Worm (Caenorhabditis elegans) whole organism, young adult: ENCODE data around the gene sru-42.

Experiments
- B0019.2 ChIP-seq: fragments of 200-800 bp; sonication (Bioruptor generic); conservative IDR thresholded peaks from 2 replicates; pipeline ENCODE4 v1.3.6; 2022; ENCODE audit warnings: missing genetic modification reagents, missing genetic modification characterization, missing compliant biosample characterization
- B0336.3 ChIP-seq: fragments of 200-800 bp; sonication (Bioruptor generic); IDR thresholded peaks from 2 replicates; pipeline ENCODE4 v1.3.6; 2022; ENCODE audit warnings: missing genetic modification characterization, missing compliant biosample characterization
- F22D6.2 ChIP-seq: sonication (generic microtip); optimal IDR thresholded peaks from 2 replicates; lab custom pipeline; 2016; ENCODE audit warnings: mild to moderate bottlenecking, missing genetic modification characterization, missing compliant biosample characterization
- F49E8.2 ChIP-seq: sonication (generic microtip); optimal IDR thresholded peaks from 3 replicates; lab custom pipeline; 2017; ENCODE audit warnings: missing genetic modification characterization, mild to moderate bottlenecking, missing compliant biosample characterization, antibody characterized with exemption, moderate library complexity; ENCODE audit not compliant: insufficient read depth
- F55B11.4 ChIP-seq: sonication (generic microtip); optimal IDR thresholded peaks from 2 replicates; lab custom pipeline; 2016; ENCODE audit warnings: missing compliant biosample characterization, missing genetic modification characterization, borderline replicate concordance; ENCODE audit not compliant: insufficient read depth
- aptf-2 ChIP-seq: fragments of 200-800 bp; sonication (Bioruptor generic); conservative IDR thresholded peaks from 2 replicates; pipeline ENCODE4 v1.3.6; 2022; ENCODE audit warnings: missing genetic modification reagents, missing genetic modification characterization, missing compliant biosample characterization
- attf-5 ChIP-seq: fragments of 200-800 bp; sonication (Bioruptor generic); optimal IDR thresholded peaks from 2 replicates; lab custom pipeline; 2018; ENCODE audit warnings: mild to moderate bottlenecking, missing genetic modification characterization, missing compliant biosample characterization
- ceh-100 ChIP-seq: fragments of 200-800 bp; sonication (Bioruptor generic); IDR thresholded peaks from 2 replicates; pipeline ENCODE4 v1.3.6; 2022; ENCODE audit warnings: missing genetic modification reagents, missing genetic modification characterization, missing compliant biosample characterization
- ceh-79 ChIP-seq: sonication (generic microtip); optimal IDR thresholded peaks from 2 replicates; lab custom pipeline; 2017; ENCODE audit warnings: mild to moderate bottlenecking, missing genetic modification characterization, missing compliant biosample characterization
- dpl-1 ChIP-seq: fragments of 150-350 bp; optimal IDR thresholded peaks from 2 replicates; lab custom pipeline; 2014; ENCODE audit warnings: missing biosample characterization, missing genetic modification reagents, missing genetic modification characterization
- him-1 ChIP-seq: sonication (generic microtip); optimal IDR thresholded peaks from 2 replicates; lab custom pipeline; 2016; ENCODE audit warnings: missing genotype, missing genetic modification reagents, missing genetic modification characterization, missing compliant biosample characterization
- nhr-27 ChIP-seq: fragments of 200-800 bp; sonication (Bioruptor generic); optimal IDR thresholded peaks from 2 replicates; lab custom pipeline; 2018; ENCODE audit warnings: mild to moderate bottlenecking, missing genetic modification characterization, moderate library complexity, missing compliant biosample characterization
- nhr-90 ChIP-seq: sonication (generic microtip); optimal IDR thresholded peaks from 2 replicates; lab custom pipeline; 2016; ENCODE audit warnings: missing genotype, mild to moderate bottlenecking, missing genetic modification characterization, missing compliant biosample characterization
- rpc-1 ChIP-seq, 2 experiments: fragments of 150-350 bp in 1 of 2; sonication (generic microtip) in 1 of 2; optimal IDR thresholded peaks; 2 replicates each; lab custom pipeline; 2014 to 2018; ENCODE audit warnings: missing biosample characterization in 1 of 2, missing genetic modification characterization in 1 of 2, missing genetic modification reagents in 1 of 2, missing genotype in 1 of 2
- snpc-1.3 ChIP-seq: sonication (generic microtip); optimal IDR thresholded peaks from 2 replicates; lab custom pipeline; 2017; ENCODE audit warnings: missing genetic modification characterization, mild to moderate bottlenecking, missing compliant biosample characterization, antibody characterized with exemption, moderate library complexity, missing genotype, missing genetic modification reagents; ENCODE audit not compliant: insufficient read depth
- snpc-3.4 ChIP-seq: sonication (generic microtip); optimal IDR thresholded peaks from 2 replicates; lab custom pipeline; 2017; ENCODE audit warnings: missing genetic modification characterization, mild to moderate bottlenecking, missing compliant biosample characterization, antibody characterized with exemption, moderate library complexity, missing genotype, missing genetic modification reagents
- tbp1 ChIP-seq: fragments of 200-800 bp; sonication (Bioruptor generic); optimal IDR thresholded peaks from 2 replicates; lab custom pipeline; 2018; ENCODE audit warnings: mild to moderate bottlenecking, missing genetic modification characterization, missing compliant biosample characterization
- ztf-22 ChIP-seq: fragments of 200-800 bp; sonication (Bioruptor generic); optimal IDR thresholded peaks from 2 replicates; lab custom pipeline; 2018; ENCODE audit warnings: mild to moderate bottlenecking, missing genetic modification characterization, moderate library complexity, missing compliant biosample characterization
- ztf-26 ChIP-seq: sonication (generic microtip); optimal IDR thresholded peaks from 2 replicates; lab custom pipeline; 2017; ENCODE audit warnings: missing genetic modification characterization, missing compliant biosample characterization
- ztf-6 ChIP-seq: fragments of 200-800 bp; sonication (Bioruptor generic); IDR thresholded peaks from 2 replicates; pipeline ENCODE4 v1.3.6; 2022; ENCODE audit warnings: missing genetic modification reagents, missing genetic modification characterization, missing compliant biosample characterization

Gene sru-42

ce11 chrV:15699799-15700198, 49.5 kb downstream of the sru-42 start, which contains the start of gene nhr-199:
Gene nhr-199 (minus strand): TSS chrV:15699899.
- TF ChIP-seq F55B11.4, result no peak
- TF ChIP-seq him-1, result no peak
- no peak for TF ChIP-seq ceh-79 (tag; lab: Kevin White, UChicago)
- TF ChIP-seq nhr-90 (tag; lab: Kevin White, UChicago), result no peak
- TF ChIP-seq snpc-3.4 (tag; lab: Kevin White, UChicago), result no peak
- TF ChIP-seq ztf-26, result no peak
- TF ChIP-seq F49E8.2, result no peak
- TF ChIP-seq B0336.3 (GFP tag; lab: Robert Waterston, UW), result no peak
- TF ChIP-seq rpc-1 (optimal IDR thresholded peaks at IDR 0.05; lab: Kevin White, UChicago), result no peak
- no peak for TF ChIP-seq rpc-1 (tag; optimal IDR thresholded peaks at IDR 0.05; lab: Kevin White, UChicago)
- no peak for TF ChIP-seq F22D6.2
- TF ChIP-seq tbp1, result no peak
- TF ChIP-seq nhr-27, result no peak
- no peak for TF ChIP-seq ceh-100 (GFP tag; lab: Robert Waterston, UW)
- TF ChIP-seq attf-5 (GFP tag; lab: Kevin White, UChicago), result no peak
- TF ChIP-seq B0019.2, result no peak
- no peak for TF ChIP-seq ztf-22 (GFP tag; lab: Kevin White, UChicago)
- TF ChIP-seq ztf-6 (GFP tag; lab: Robert Waterston, UW), result no peak
- no peak for TF ChIP-seq aptf-2
- no peak for TF ChIP-seq dpl-1 (GFP tag; lab: Kevin White, UChicago)
- TF ChIP-seq snpc-1.3 (tag; lab: Kevin White, UChicago), result no peak
